Fruit fly (Drosophila melanogaster) whole organism, embryonic: ENCODE results near the gene Pde11.

Experiments
- Antp ChIP-seq: fragments of 200-800 bp; sonication (Bioruptor generic); optimal IDR thresholded peaks from 3 replicates; lab custom pipeline; 2016; ENCODE audit warnings: missing biosample characterization, missing genetic modification characterization
- Atf-2 ChIP-seq: fragments of 200-800 bp; sonication (Bioruptor generic); optimal IDR thresholded peaks from 2 replicates; lab custom pipeline; 2016; ENCODE audit warnings: missing biosample characterization, missing genetic modification characterization
- Atf6 ChIP-seq: fragments of 200-800 bp; sonication (Bioruptor generic); IDR thresholded peaks from 2 replicates; pipeline ENCODE4 v1.3.6; 2022; ENCODE audit warnings: missing biosample characterization, missing genetic modification characterization
- CG11456 ChIP-seq: fragments of 200-800 bp; sonication (Bioruptor generic); IDR thresholded peaks from 3 replicates; pipeline ENCODE4 v1.3.6; 2022; ENCODE audit warnings: missing biosample characterization, missing genetic modification characterization
- CG11504 ChIP-seq: fragments of 200-800 bp; sonication (Bioruptor generic); optimal IDR thresholded peaks from 3 replicates; lab custom pipeline; 2019; ENCODE audit warnings: missing biosample characterization, mild to moderate bottlenecking, missing genetic modification characterization, moderate library complexity
- CG12299 ChIP-seq: fragments of 200-800 bp; sonication (Bioruptor generic); optimal IDR thresholded peaks from 2 replicates; lab custom pipeline; 2018; ENCODE audit warnings: missing biosample characterization, mild to moderate bottlenecking, missing genetic modification characterization
- CG12744 ChIP-seq: fragments of 200-800 bp; sonication (Bioruptor generic); optimal IDR thresholded peaks from 2 replicates; lab custom pipeline; 2016; ENCODE audit warnings: missing biosample characterization, missing genetic modification characterization
- CG14441 ChIP-seq: fragments of 200-800 bp; sonication (Bioruptor generic); IDR thresholded peaks from 2 replicates; pipeline ENCODE4 v1.3.6; 2022; ENCODE audit warnings: missing biosample characterization, missing genetic modification characterization
- CG3838 ChIP-seq: fragments of 200-800 bp; sonication (Bioruptor generic); optimal IDR thresholded peaks from 3 replicates; lab custom pipeline; 2016; ENCODE audit warnings: missing biosample characterization, missing genetic modification characterization
- CG3847 ChIP-seq: fragments of 200-800 bp; sonication (Bioruptor generic); IDR thresholded peaks from 2 replicates; pipeline ENCODE4 v1.3.6; 2022; ENCODE audit warnings: missing biosample characterization, missing genetic modification characterization
- CG3995 ChIP-seq: fragments of 200-800 bp; sonication (Bioruptor generic); optimal IDR thresholded peaks from 3 replicates; lab custom pipeline; 2016; ENCODE audit warnings: missing biosample characterization, missing genetic modification characterization
- CG6791 ChIP-seq: fragments of 200-800 bp; sonication (Bioruptor generic); IDR thresholded peaks from 3 replicates; pipeline ENCODE4 v1.3.6; 2022; ENCODE audit warnings: missing biosample characterization, missing genetic modification characterization; ENCODE audit not compliant: partially characterized antibody
- CG8281 ChIP-seq: fragments of 200-800 bp; sonication (Bioruptor generic); optimal IDR thresholded peaks from 2 replicates; lab custom pipeline; 2018; ENCODE audit warnings: missing biosample characterization, mild to moderate bottlenecking, missing genetic modification characterization, moderate library complexity
- CHES-1-like ChIP-seq: fragments of 200-800 bp; sonication (Bioruptor generic); optimal IDR thresholded peaks from 2 replicates; lab custom pipeline; 2016; ENCODE audit warnings: missing biosample characterization, missing genetic modification characterization
- Chrac-16 ChIP-seq: fragments of 200-800 bp; sonication (Bioruptor generic); optimal IDR thresholded peaks from 3 replicates; lab custom pipeline; 2016; ENCODE audit warnings: missing biosample characterization, missing genetic modification characterization
- CoRest ChIP-seq: fragments of 200-800 bp; sonication (Bioruptor generic); optimal IDR thresholded peaks from 3 replicates; lab custom pipeline; 2018; ENCODE audit warnings: missing biosample characterization, mild to moderate bottlenecking, missing genetic modification characterization, moderate library complexity
- Dll ChIP-seq: fragments of 200-800 bp; sonication (Bioruptor generic); IDR thresholded peaks from 4 replicates; pipeline ENCODE4 v1.3.6; 2022; ENCODE audit warnings: missing biosample characterization, missing genetic modification characterization; ENCODE audit not compliant: partially characterized antibody
- Drgx ChIP-seq: fragments of 200-800 bp; sonication (Bioruptor generic); IDR thresholded peaks from 2 replicates; pipeline ENCODE4 v1.3.6; 2022; ENCODE audit warnings: missing biosample characterization, missing genetic modification characterization
- Fer3 ChIP-seq: fragments of 200-800 bp; sonication (Bioruptor generic); optimal IDR thresholded peaks from 2 replicates; lab custom pipeline; 2018; ENCODE audit warnings: missing biosample characterization, mild to moderate bottlenecking, missing genetic modification characterization, moderate library complexity
- Med ChIP-seq: fragments of 200-800 bp; sonication (Bioruptor generic); peaks from one replicate; lab custom pipeline; 2016; ENCODE audit warnings: missing biosample characterization, missing genetic modification characterization, mild to moderate bottlenecking, inconsistent platforms, moderate library complexity
- NK7.1 ChIP-seq: fragments of 200-800 bp; sonication (Bioruptor generic); optimal IDR thresholded peaks from 3 replicates; lab custom pipeline; 2016; ENCODE audit warnings: missing biosample characterization, missing genetic modification characterization
- Oli ChIP-seq: fragments of 200-800 bp; sonication (Bioruptor generic); optimal IDR thresholded peaks from 2 replicates; lab custom pipeline; 2018; ENCODE audit warnings: missing biosample characterization, mild to moderate bottlenecking, missing genetic modification characterization, moderate library complexity
- Spps ChIP-seq: fragments of 200-800 bp; sonication (Bioruptor generic); optimal IDR thresholded peaks from 2 replicates; lab custom pipeline; 2018; ENCODE audit warnings: missing biosample characterization, mild to moderate bottlenecking, missing genetic modification characterization
- ash1 ChIP-seq: fragments of 200-800 bp; sonication (Bioruptor generic); optimal IDR thresholded peaks from 2 replicates; lab custom pipeline; 2018; ENCODE audit warnings: missing biosample characterization, mild to moderate bottlenecking, missing genetic modification characterization
- bab2 ChIP-seq: fragments of 200-800 bp; sonication (Bioruptor generic); optimal IDR thresholded peaks from 2 replicates; lab custom pipeline; 2016; ENCODE audit warnings: missing biosample characterization, missing genetic modification characterization
- cg ChIP-seq: fragments of 200-800 bp; sonication (Bioruptor generic); optimal IDR thresholded peaks from 3 replicates; lab custom pipeline; 2019; ENCODE audit warnings: missing biosample characterization, mild to moderate bottlenecking, missing genetic modification characterization, moderate library complexity
- chif ChIP-seq, 2 experiments: fragments of 200-800 bp; sonication (Bioruptor generic); optimal IDR thresholded peaks; 3 replicates each; lab custom pipeline; 2016; ENCODE audit warnings: missing biosample characterization in 2 of 2, missing genetic modification characterization in 2 of 2
- cwo ChIP-seq: fragments of 200-800 bp; sonication (Bioruptor generic); optimal IDR thresholded peaks from 3 replicates; lab custom pipeline; 2017; ENCODE audit warnings: missing biosample characterization, missing genetic modification characterization, mild to moderate bottlenecking, moderate library complexity, missing genetic modification reagents
- dati ChIP-seq: fragments of 200-800 bp; sonication (Bioruptor generic); IDR thresholded peaks from 2 replicates; pipeline ENCODE4 v1.3.6; 2022; ENCODE audit warnings: missing biosample characterization, missing genetic modification characterization
- exex ChIP-seq: fragments of 200-800 bp; sonication (Bioruptor generic); optimal IDR thresholded peaks from 4 replicates; lab custom pipeline; 2018; ENCODE audit warnings: missing biosample characterization, mild to moderate bottlenecking, missing genetic modification characterization, moderate library complexity
- fd96Cb ChIP-seq: fragments of 200-800 bp; sonication (Bioruptor generic); optimal IDR thresholded peaks from 2 replicates; lab custom pipeline; 2018; ENCODE audit warnings: missing biosample characterization, mild to moderate bottlenecking, missing genetic modification characterization, moderate library complexity
- inv ChIP-seq: fragments of 200-800 bp; sonication (Bioruptor generic); IDR thresholded peaks from 2 replicates; pipeline ENCODE4 v1.3.6; 2022; ENCODE audit warnings: missing biosample characterization, missing genetic modification characterization; ENCODE audit not compliant: partially characterized antibody
- jumu ChIP-seq: fragments of 200-800 bp; sonication (Bioruptor generic); optimal IDR thresholded peaks from 3 replicates; lab custom pipeline; 2016; ENCODE audit warnings: missing biosample characterization, missing genetic modification characterization
- kay ChIP-seq: fragments of 200-800 bp; sonication (Bioruptor generic); optimal IDR thresholded peaks from 2 replicates; lab custom pipeline; 2016; ENCODE audit warnings: missing biosample characterization, missing genetic modification characterization
- lola ChIP-seq, 3 experiments: fragments of >200 bp in 2 of 3; fragments of 200-800 bp in 1 of 3; sonication (Bioruptor generic) in 1 of 3; optimal IDR thresholded peaks; 2 replicates each; lab custom pipeline; 2017 to 2019; ENCODE audit warnings: missing biosample characterization in 3 of 3, missing genetic modification characterization in 3 of 3, mild to moderate bottlenecking in 1 of 3, moderate library complexity in 1 of 3
- org-1 ChIP-seq: fragments of 200-800 bp; sonication (Bioruptor generic); optimal IDR thresholded peaks from 2 replicates; lab custom pipeline; 2017; ENCODE audit warnings: missing biosample characterization, missing genetic modification characterization
- pb ChIP-seq: fragments of 200-800 bp; sonication (Bioruptor generic); optimal IDR thresholded peaks from 3 replicates; lab custom pipeline; 2016; ENCODE audit warnings: missing biosample characterization, missing genetic modification characterization
- peb ChIP-seq: fragments of 200-800 bp; sonication (Bioruptor generic); IDR thresholded peaks from 2 replicates; pipeline ENCODE4 v1.3.6; 2022; ENCODE audit warnings: missing biosample characterization, missing genetic modification characterization
- phol ChIP-seq: fragments of 200-800 bp; sonication (Bioruptor generic); optimal IDR thresholded peaks from 3 replicates; lab custom pipeline; 2018; ENCODE audit warnings: missing biosample characterization, mild to moderate bottlenecking, missing genetic modification characterization, moderate library complexity
- pum ChIP-seq: fragments of 200-800 bp; sonication (Bioruptor generic); optimal IDR thresholded peaks from 2 replicates; lab custom pipeline; 2016; ENCODE audit warnings: missing biosample characterization, missing genetic modification characterization
- pzg ChIP-seq: fragments of 200-800 bp; sonication (Bioruptor generic); optimal IDR thresholded peaks from 3 replicates; lab custom pipeline; 2018; ENCODE audit warnings: missing biosample characterization, mild to moderate bottlenecking, missing genetic modification characterization, moderate library complexity
- ranshi ChIP-seq: fragments of 200-800 bp; sonication (Bioruptor generic); IDR thresholded peaks from 2 replicates; pipeline ENCODE4 v1.3.6; 2022; ENCODE audit warnings: missing biosample characterization, missing genetic modification characterization
- row ChIP-seq: fragments of 200-800 bp; sonication (Bioruptor generic); IDR thresholded peaks from 3 replicates; pipeline ENCODE4 v1.3.6; 2022; ENCODE audit warnings: missing biosample characterization, missing genetic modification characterization
- sd ChIP-seq: fragments of 200-800 bp; sonication (Bioruptor generic); optimal IDR thresholded peaks from 3 replicates; lab custom pipeline; 2018; ENCODE audit warnings: missing biosample characterization, mild to moderate bottlenecking, missing genetic modification characterization, moderate library complexity
- sima ChIP-seq: fragments of 200-800 bp; sonication (Bioruptor generic); optimal IDR thresholded peaks from 2 replicates; lab custom pipeline; 2016; ENCODE audit warnings: missing biosample characterization, missing genetic modification characterization
- slp2 ChIP-seq: fragments of 200-800 bp; sonication (Bioruptor generic); optimal IDR thresholded peaks from 2 replicates; lab custom pipeline; 2016; ENCODE audit warnings: missing biosample characterization, missing genetic modification characterization
- sob ChIP-seq: fragments of 200-800 bp; sonication (Bioruptor generic); IDR thresholded peaks from 2 replicates; pipeline ENCODE4 v1.3.6; 2022; ENCODE audit warnings: missing biosample characterization, missing genetic modification characterization
- stwl ChIP-seq: fragments of 200-800 bp; sonication (Bioruptor generic); optimal IDR thresholded peaks from 3 replicates; lab custom pipeline; 2018; ENCODE audit warnings: missing biosample characterization, mild to moderate bottlenecking, missing genetic modification characterization, moderate library complexity
- tna ChIP-seq: fragments of 200-800 bp; sonication (Bioruptor generic); IDR thresholded peaks from 2 replicates; pipeline ENCODE4 v1.3.6; 2022; ENCODE audit warnings: missing biosample characterization, missing genetic modification characterization; ENCODE audit not compliant: partially characterized antibody
- ttk ChIP-seq: fragments of 200-800 bp; sonication (Bioruptor generic); IDR thresholded peaks from 2 replicates; pipeline ENCODE4 v2.1.2; 2022; ENCODE audit warnings: missing biosample characterization, missing genetic modification characterization
- wdn ChIP-seq: fragments of 200-800 bp; sonication (Bioruptor generic); IDR thresholded peaks from 2 replicates; pipeline ENCODE4 v1.3.6; 2022; ENCODE audit warnings: missing biosample characterization, missing genetic modification characterization
- z ChIP-seq: fragments of 200-800 bp; sonication (Bioruptor generic); IDR thresholded peaks from 3 replicates; pipeline ENCODE4 v1.3.6; 2022; ENCODE audit warnings: missing biosample characterization, missing genetic modification characterization

Pde11 gene

DNA sequence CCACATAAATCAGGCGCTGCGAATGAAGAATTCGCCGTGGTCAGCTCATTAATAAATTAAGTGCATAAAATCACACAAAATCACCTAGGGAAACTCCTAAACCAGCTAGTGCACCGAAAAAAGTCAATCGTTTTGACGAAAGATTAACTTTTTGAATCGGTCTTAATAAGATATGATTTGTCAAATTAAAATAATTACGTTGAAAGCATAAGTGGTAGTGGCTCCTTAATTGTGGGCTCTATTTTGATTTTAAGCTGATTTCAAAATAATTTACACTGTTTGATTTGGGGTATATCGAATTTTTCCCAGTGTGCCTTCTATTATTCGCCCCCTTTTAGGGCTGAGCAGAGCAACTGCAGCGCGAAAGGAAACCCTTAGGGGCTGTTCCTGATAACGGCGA is 84.7 kb downstream of the Pde11 start (continued):
- no peak for TF ChIP-seq cwo (GFP tag; lab: Kevin White, UChicago)
- no peak for TF ChIP-seq Antp (GFP tag; lab: Kevin White, UChicago)
- peak; percentile 64; the same call in 2 of the 3 replicates for TF ChIP-seq row (GFP tag; lab: Robert Waterston, UW)
- TF ChIP-seq chif (GFP tag; optimal IDR thresholded peaks at IDR 0.05; lab: Kevin White, UChicago), result peak; percentile 51 to 60
- no peak for TF ChIP-seq org-1 (GFP tag; lab: Kevin White, UChicago)
- TF ChIP-seq Chrac-16 (GFP tag; lab: Kevin White, UChicago), result peak; percentile 44
- TF ChIP-seq pum (GFP tag; lab: Kevin White, UChicago), result peak; percentile 21
- TF ChIP-seq Spps (tag; lab: Kevin White, UChicago), result peak; percentile 0
- peak; percentile 35 for TF ChIP-seq fd96Cb
- no peak for TF ChIP-seq CG14441 (GFP tag; lab: Robert Waterston, UW)
- TF ChIP-seq CG6791 (GFP tag; lab: Robert Waterston, UW), result no peak
- peak; percentile 17 for TF ChIP-seq CHES-1-like (GFP tag; lab: Kevin White, UChicago)
- no peak for TF ChIP-seq Drgx (GFP tag; lab: Robert Waterston, UW)
- TF ChIP-seq peb (GFP tag; lab: Robert Waterston, UW), result 0 out of 2 replicates have a peak, but pooled peaks have one; percentile 29
- TF ChIP-seq Fer3 (tag; lab: Kevin White, UChicago), result no peak
- TF ChIP-seq tna (GFP tag; lab: Robert Waterston, UW), result no peak
- no peak for TF ChIP-seq wdn (GFP tag; lab: Robert Waterston, UW)
- no peak for TF ChIP-seq jumu (GFP tag; lab: Kevin White, UChicago)
- peak; percentile 12 for TF ChIP-seq Atf-2 (GFP tag; lab: Kevin White, UChicago)
- no peak for TF ChIP-seq CG3838 (GFP tag; lab: Kevin White, UChicago)
- TF ChIP-seq sima (GFP tag; lab: Kevin White, UChicago), result no peak
- TF ChIP-seq CG8281 (tag; lab: Kevin White, UChicago), result no peak
- TF ChIP-seq CG3847 (GFP tag; lab: Robert Waterston, UW), result no peak
- no peak for TF ChIP-seq exex (tag; lab: Kevin White, UChicago)
- peak in 1 of 3 experiments; percentile 59 for TF ChIP-seq lola (GFP tag; optimal IDR thresholded peaks at IDR 0.05; lab: Kevin White, UChicago)
- TF ChIP-seq inv (GFP tag; lab: Robert Waterston, UW), result no peak
- no peak for TF ChIP-seq z
- no peak for TF ChIP-seq NK7.1
- TF ChIP-seq sob (GFP tag; lab: Robert Waterston, UW), result no peak
- peak; percentile 41 for TF ChIP-seq CoRest
- TF ChIP-seq Dll (GFP tag; lab: Robert Waterston, UW), result no peak
- TF ChIP-seq ash1, result no peak
- TF ChIP-seq cg (GFP tag; lab: Kevin White, UChicago), result no peak
- peak; percentile 49 for TF ChIP-seq phol (tag; lab: Kevin White, UChicago)
- no peak for TF ChIP-seq kay (GFP tag; lab: Kevin White, UChicago)
- peak; percentile 10 for TF ChIP-seq bab2 (GFP tag; lab: Kevin White, UChicago)
- TF ChIP-seq sd, result no peak
- no peak for TF ChIP-seq stwl (tag; lab: Kevin White, UChicago)
- peak; percentile 66 for TF ChIP-seq CG11504 (tag; lab: Kevin White, UChicago)
- no peak for TF ChIP-seq CG12744
- TF ChIP-seq Oli (tag; lab: Kevin White, UChicago), result peak; percentile 42
- no peak for TF ChIP-seq CG12299 (tag; lab: Kevin White, UChicago)
- peak; percentile 24 for TF ChIP-seq slp2 (GFP tag; lab: Kevin White, UChicago)
- TF ChIP-seq CG3995 (GFP tag; lab: Kevin White, UChicago), result no peak
- no peak for TF ChIP-seq CG11456 (GFP tag; lab: Robert Waterston, UW)
- no peak for TF ChIP-seq pzg (GFP tag; lab: Kevin White, UChicago)
- TF ChIP-seq pb (GFP tag; lab: Kevin White, UChicago), result no peak
- TF ChIP-seq ttk, result no peak
- no peak for TF ChIP-seq ranshi (GFP tag; lab: Robert Waterston, UW)
- peak; percentile 70 for TF ChIP-seq Med
- TF ChIP-seq dati (GFP tag; lab: Robert Waterston, UW), result no peak
- TF ChIP-seq Atf6, result no peak
